Worm (Caenorhabditis elegans) whole organism, L4/young adult: Measurements from ENCODE around the gene msp-81.

Experiments used
- W03F9.2 ChIP-seq: fragments of 150-350 bp; optimal IDR thresholded peaks from 2 replicates; lab custom pipeline; 2014; ENCODE audit warnings: missing biosample characterization, missing genetic modification characterization
- him-1 ChIP-seq: sonication (generic microtip); optimal IDR thresholded peaks from 2 replicates; lab custom pipeline; 2016; ENCODE audit warnings: missing genotype, missing genetic modification reagents, missing genetic modification characterization, missing compliant biosample characterization

- TF ChIP-seq W03F9.2 (tag; lab: Kevin White, UChicago) (no peak), him-1 (tag; lab: Kevin White, UChicago) (no peak)
These were observed 36.6 kb downstream of the msp-81 start for ce11 chrIV:9799664-9800063.
